Fruit fly (Drosophila melanogaster) whole organism, embryonic: ENCODE data around the gene msd1.

Experiments used
- Antp ChIP-seq: fragments of 200-800 bp; sonication (Bioruptor generic); optimal IDR thresholded peaks from 3 replicates; lab custom pipeline; 2016; ENCODE audit warnings: missing biosample characterization, missing genetic modification characterization
- Atf6 ChIP-seq: fragments of 200-800 bp; sonication (Bioruptor generic); IDR thresholded peaks from 2 replicates; pipeline ENCODE4 v1.3.6; 2022; ENCODE audit warnings: missing biosample characterization, missing genetic modification characterization
- BtbVII ChIP-seq: fragments of 200-800 bp; sonication (Bioruptor generic); optimal IDR thresholded peaks from 3 replicates; lab custom pipeline; 2017; ENCODE audit warnings: missing biosample characterization, mild to moderate bottlenecking, missing genetic modification characterization
- CG10209 ChIP-seq: fragments of 200-800 bp; sonication (Bioruptor generic); optimal IDR thresholded peaks from 3 replicates; lab custom pipeline; 2017; ENCODE audit warnings: missing biosample characterization, mild to moderate bottlenecking, missing genetic modification characterization, missing genetic modification reagents
- CG10959 ChIP-seq: fragments of 200-800 bp; sonication (Bioruptor generic); IDR thresholded peaks from 2 replicates; pipeline ENCODE4 v1.3.6; 2022; ENCODE audit warnings: missing biosample characterization, missing genetic modification characterization
- CG12155 ChIP-seq: fragments of 200-800 bp; sonication (Bioruptor generic); optimal IDR thresholded peaks from 3 replicates; lab custom pipeline; 2016; ENCODE audit warnings: missing biosample characterization, missing genetic modification characterization
- CG14050 ChIP-seq: fragments of 200-800 bp; sonication (Bioruptor generic); IDR thresholded peaks from 3 replicates; pipeline ENCODE4 v1.3.6; 2022; ENCODE audit warnings: missing biosample characterization, missing genetic modification characterization
- CG14667 ChIP-seq: fragments of 200-800 bp; sonication (Bioruptor generic); IDR thresholded peaks from 2 replicates; pipeline ENCODE4 v1.3.6; 2022; ENCODE audit warnings: missing biosample characterization, missing genetic modification characterization
- CG15514 ChIP-seq: fragments of 200-800 bp; sonication (Bioruptor generic); optimal IDR thresholded peaks from 3 replicates; lab custom pipeline; 2017; ENCODE audit warnings: missing biosample characterization, missing genetic modification characterization, mild to moderate bottlenecking, moderate library complexity, missing genetic modification reagents
- CG1603 ChIP-seq: fragments of 200-800 bp; sonication (Bioruptor generic); optimal IDR thresholded peaks from 2 replicates; lab custom pipeline; 2019; ENCODE audit warnings: missing biosample characterization, mild to moderate bottlenecking, missing genetic modification characterization, moderate library complexity
- CG17361 ChIP-seq: fragments of 200-800 bp; sonication (Bioruptor generic); IDR thresholded peaks from 3 replicates; pipeline ENCODE4 v1.3.6; 2022; ENCODE audit warnings: missing biosample characterization, missing genetic modification characterization
- CG17829 ChIP-seq: fragments of 200-800 bp; optimal IDR thresholded peaks from 2 replicates; lab custom pipeline; 2019; ENCODE audit warnings: missing biosample characterization, mild to moderate bottlenecking, missing genetic modification characterization, moderate library complexity
- CG18619 ChIP-seq: fragments of 200-800 bp; sonication (Bioruptor generic); optimal IDR thresholded peaks from 3 replicates; lab custom pipeline; 2017; ENCODE audit warnings: missing biosample characterization, mild to moderate bottlenecking, missing genetic modification characterization
- CG2712 ChIP-seq: fragments of 200-800 bp; optimal IDR thresholded peaks from 3 replicates; lab custom pipeline; 2019; ENCODE audit warnings: missing biosample characterization, mild to moderate bottlenecking, missing genetic modification characterization, moderate library complexity
- CG30403 ChIP-seq: fragments of 200-800 bp; sonication (Bioruptor generic); optimal IDR thresholded peaks from 3 replicates; lab custom pipeline; 2016; ENCODE audit warnings: missing biosample characterization, missing genetic modification characterization
- CG31388 ChIP-seq: fragments of 200-800 bp; sonication (Bioruptor generic); optimal IDR thresholded peaks from 2 replicates; lab custom pipeline; 2016; ENCODE audit warnings: missing biosample characterization, missing genetic modification characterization
- CG4424 ChIP-seq: fragments of 200-800 bp; sonication (Bioruptor generic); optimal IDR thresholded peaks from 3 replicates; lab custom pipeline; 2016; ENCODE audit warnings: missing biosample characterization, missing genetic modification characterization
- CG6765 ChIP-seq: fragments of 200-800 bp; sonication (Bioruptor generic); optimal IDR thresholded peaks from 3 replicates; lab custom pipeline; 2017; ENCODE audit warnings: missing biosample characterization, mild to moderate bottlenecking, missing genetic modification characterization
- CG7556 ChIP-seq: fragments of 200-800 bp; sonication (Bioruptor generic); optimal IDR thresholded peaks from 2 replicates; lab custom pipeline; 2017; ENCODE audit warnings: missing biosample characterization, mild to moderate bottlenecking, missing genetic modification characterization
- CG8359 ChIP-seq: fragments of 200-800 bp; sonication (Bioruptor generic); optimal IDR thresholded peaks from 2 replicates; lab custom pipeline; 2017; ENCODE audit warnings: missing biosample characterization, mild to moderate bottlenecking, missing genetic modification characterization, borderline replicate concordance
- CG9215 ChIP-seq: fragments of 200-800 bp; sonication (Bioruptor generic); IDR thresholded peaks from 2 replicates; pipeline ENCODE4 v1.3.6; 2022; ENCODE audit warnings: missing biosample characterization, missing genetic modification characterization
- D ChIP-seq, 2 experiments: fragments of 200-800 bp in 1 of 2; fragments of >200 bp in 1 of 2; sonication (Bioruptor generic) in 1 of 2; optimal IDR thresholded peaks; 2 replicates in 1 of 2; 3 replicates in 1 of 2; lab custom pipeline; 2017; ENCODE audit warnings: mild to moderate bottlenecking in 1 of 2, missing biosample characterization in 1 of 2, missing genetic modification characterization in 1 of 2, missing genetic modification reagents in 1 of 2
- Dfd ChIP-seq, 2 experiments: fragments of >200 bp; optimal IDR thresholded peaks; 2 replicates each; lab custom pipeline; 2017; ENCODE audit warnings: missing biosample characterization in 2 of 2, missing genetic modification characterization in 2 of 2
- Drgx ChIP-seq: fragments of 200-800 bp; sonication (Bioruptor generic); IDR thresholded peaks from 2 replicates; pipeline ENCODE4 v1.3.6; 2022; ENCODE audit warnings: missing biosample characterization, missing genetic modification characterization
- Ets65A ChIP-seq: fragments of 200-800 bp; sonication (Bioruptor generic); peaks from one replicate; lab custom pipeline; 2016; ENCODE audit warnings: missing biosample characterization, missing genetic modification characterization
- HmgD ChIP-seq: fragments of 200-800 bp; sonication (Bioruptor generic); optimal IDR thresholded peaks from 3 replicates; lab custom pipeline; 2016; ENCODE audit warnings: missing biosample characterization, missing genetic modification characterization
- HmgZ ChIP-seq: fragments of 200-800 bp; sonication (Bioruptor generic); optimal IDR thresholded peaks from 2 replicates; lab custom pipeline; 2018; ENCODE audit warnings: missing biosample characterization, mild to moderate bottlenecking, missing genetic modification characterization
- Hr51 ChIP-seq, 2 experiments: fragments of 200-800 bp; sonication (Bioruptor generic); optimal IDR thresholded peaks; 2 replicates in 1 of 2; 3 replicates in 1 of 2; lab custom pipeline; 2016 to 2018; ENCODE audit warnings: missing biosample characterization in 2 of 2, missing genetic modification characterization in 2 of 2, mild to moderate bottlenecking in 1 of 2, moderate library complexity in 1 of 2
- Max ChIP-seq: fragments of 200-800 bp; sonication (Bioruptor generic); optimal IDR thresholded peaks from 2 replicates; lab custom pipeline; 2016; ENCODE audit warnings: missing biosample characterization, mild to moderate bottlenecking, missing genetic modification characterization
- Oli ChIP-seq: fragments of 200-800 bp; sonication (Bioruptor generic); optimal IDR thresholded peaks from 2 replicates; lab custom pipeline; 2018; ENCODE audit warnings: missing biosample characterization, mild to moderate bottlenecking, missing genetic modification characterization, moderate library complexity
- Stat92E ChIP-seq, 3 experiments: fragments of >200 bp in 2 of 3; fragments of 200-800 bp in 1 of 3; sonication (Bioruptor generic) in 1 of 3; optimal IDR thresholded peaks; 2 replicates each; lab custom pipeline; 2017 to 2019; ENCODE audit warnings: missing biosample characterization in 3 of 3, missing genetic modification characterization in 3 of 3, mild to moderate bottlenecking in 1 of 3, moderate library complexity in 1 of 3
- ac ChIP-seq: fragments of 200-800 bp; sonication (Bioruptor generic); optimal IDR thresholded peaks from 3 replicates; lab custom pipeline; 2017; ENCODE audit warnings: missing biosample characterization, mild to moderate bottlenecking, missing genetic modification characterization
- bbx ChIP-seq: fragments of 200-800 bp; sonication (Bioruptor generic); IDR thresholded peaks from 2 replicates; pipeline ENCODE4 v1.3.6; 2022; ENCODE audit warnings: missing biosample characterization, missing genetic modification characterization; ENCODE audit not compliant: partially characterized antibody
- cg ChIP-seq: fragments of 200-800 bp; sonication (Bioruptor generic); optimal IDR thresholded peaks from 3 replicates; lab custom pipeline; 2019; ENCODE audit warnings: missing biosample characterization, mild to moderate bottlenecking, missing genetic modification characterization, moderate library complexity
- chm ChIP-seq: fragments of 200-800 bp; sonication (Bioruptor generic); IDR thresholded peaks from 2 replicates; pipeline ENCODE4 v1.3.6; 2022; ENCODE audit warnings: missing biosample characterization, missing genetic modification characterization
- dmrt99B ChIP-seq: fragments of 200-800 bp; sonication (Bioruptor generic); optimal IDR thresholded peaks from 2 replicates; lab custom pipeline; 2018; ENCODE audit warnings: missing biosample characterization, mild to moderate bottlenecking, missing genetic modification characterization, moderate library complexity
- ems ChIP-seq: fragments of 200-800 bp; sonication (Bioruptor generic); optimal IDR thresholded peaks from 3 replicates; lab custom pipeline; 2016; ENCODE audit warnings: missing biosample characterization, missing genetic modification characterization
- eve ChIP-seq, 2 experiments: fragments of >200 bp; optimal IDR thresholded peaks; 2 replicates each; lab custom pipeline; 2017; ENCODE audit warnings: missing biosample characterization in 2 of 2, missing genetic modification characterization in 2 of 2
- ewg ChIP-seq: fragments of 200-800 bp; sonication (Bioruptor generic); optimal IDR thresholded peaks from 3 replicates; lab custom pipeline; 2017; ENCODE audit warnings: mild to moderate bottlenecking, missing biosample characterization, missing genetic modification reagents, missing genetic modification characterization
- gfzf ChIP-seq: fragments of 200-800 bp; sonication (Bioruptor generic); optimal IDR thresholded peaks from 2 replicates; lab custom pipeline; 2016; ENCODE audit warnings: missing biosample characterization, mild to moderate bottlenecking, missing genetic modification characterization, moderate library complexity
- gsb ChIP-seq: fragments of 200-800 bp; sonication (Bioruptor generic); IDR thresholded peaks from 2 replicates; pipeline ENCODE4 v1.3.6; 2022; ENCODE audit warnings: missing biosample characterization, missing genetic modification characterization
- ham ChIP-seq: fragments of 200-800 bp; sonication (Bioruptor generic); IDR thresholded peaks from 2 replicates; pipeline ENCODE4 v1.3.6; 2022; ENCODE audit warnings: missing biosample characterization, missing genetic modification characterization
- hb ChIP-seq: fragments of 200-800 bp; sonication (Bioruptor generic); IDR thresholded peaks from 3 replicates; pipeline ENCODE4 v1.3.6; 2022; ENCODE audit warnings: missing biosample characterization, missing genetic modification characterization; ENCODE audit not compliant: partially characterized antibody
- kah ChIP-seq: fragments of 200-800 bp; sonication (Bioruptor generic); optimal IDR thresholded peaks from 2 replicates; lab custom pipeline; 2018; ENCODE audit warnings: missing biosample characterization, mild to moderate bottlenecking, missing genetic modification characterization
- oc ChIP-seq: fragments of 200-800 bp; sonication (Bioruptor generic); optimal IDR thresholded peaks from 2 replicates; lab custom pipeline; 2018; ENCODE audit warnings: missing biosample characterization, mild to moderate bottlenecking, missing genetic modification characterization, moderate library complexity
- slou ChIP-seq: fragments of 200-800 bp; sonication (Bioruptor generic); optimal IDR thresholded peaks from 3 replicates; lab custom pipeline; 2016; ENCODE audit warnings: missing biosample characterization, missing genetic modification characterization
- slp2 ChIP-seq: fragments of 200-800 bp; sonication (Bioruptor generic); optimal IDR thresholded peaks from 2 replicates; lab custom pipeline; 2016; ENCODE audit warnings: missing biosample characterization, missing genetic modification characterization
- tin ChIP-seq: fragments of 200-800 bp; sonication (Bioruptor generic); optimal IDR thresholded peaks from 3 replicates; lab custom pipeline; 2016; ENCODE audit warnings: missing biosample characterization, missing genetic modification characterization
- toy ChIP-seq: fragments of 200-800 bp; sonication (Bioruptor generic); IDR thresholded peaks from 2 replicates; pipeline ENCODE4 v1.3.6; 2022; ENCODE audit warnings: missing biosample characterization, missing genetic modification characterization
- vvl ChIP-seq: fragments of 200-800 bp; sonication (Bioruptor generic); IDR thresholded peaks from 2 replicates; pipeline ENCODE4 v1.3.6; 2022; ENCODE audit warnings: missing biosample characterization, missing genetic modification characterization
- zfh1 ChIP-seq: fragments of 200-800 bp; sonication (Bioruptor generic); IDR thresholded peaks from 3 replicates; pipeline ENCODE4 v1.3.6; 2022; ENCODE audit warnings: missing biosample characterization, missing genetic modification characterization

Gene msd1

DNA sequence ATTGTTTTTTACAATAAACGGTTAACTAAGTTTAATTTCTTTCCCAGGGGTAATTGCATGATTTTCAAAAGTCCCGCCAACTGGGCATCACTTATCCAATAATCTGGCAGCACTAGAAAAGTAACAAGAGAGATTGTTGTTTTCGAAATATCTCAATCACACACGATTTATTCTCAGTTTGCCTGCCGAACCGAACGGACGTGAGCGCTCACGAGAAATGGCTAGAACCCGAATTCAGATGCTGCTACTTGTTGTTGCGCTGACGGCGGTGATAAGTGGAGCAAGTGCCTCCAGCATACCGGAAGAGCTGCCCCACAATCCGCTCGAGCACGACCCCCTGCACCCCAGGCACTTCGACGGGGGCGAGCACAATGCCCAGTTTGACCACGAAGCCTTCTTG is 33.0 kb upstream of the msd1 start, which contains the start of gene scf (continued):
- TF ChIP-seq ac (GFP tag; lab: Kevin White, UChicago) (no peak), CG17829 (tag; lab: Kevin White, UChicago) (peak; percentile 56), CG18619 (GFP tag; lab: Kevin White, UChicago) (no peak), CG6765 (GFP tag; lab: Kevin White, UChicago) (no peak), ewg (GFP tag; lab: Kevin White, UChicago) (no peak), ham (no peak), gsb (0 out of 2 replicates have a peak, but pooled peaks have one; percentile 28), ems (GFP tag; lab: Kevin White, UChicago) (no peak), D (optimal IDR thresholded peaks at IDR 0.05; lab: Kevin White, UChicago) (no peak), D (GFP tag; optimal IDR thresholded peaks at IDR 0.05; lab: Kevin White, UChicago) (no peak), hb (GFP tag; lab: Robert Waterston, UW) (no peak), Max (GFP tag; lab: Kevin White, UChicago) (no peak), dmrt99B (no peak), HmgD (GFP tag; lab: Kevin White, UChicago) (no peak), HmgZ (peak; percentile 26), eve (GFP tag; optimal IDR thresholded peaks at IDR 0.05; lab: Kevin White, UChicago) (no peak), gfzf (peak; percentile 16), slp2 (no peak), vvl (GFP tag; lab: Robert Waterston, UW) (peak; percentile 39), CG12155 (GFP tag; lab: Kevin White, UChicago) (no peak), Atf6 (GFP tag; lab: Robert Waterston, UW) (0 out of 2 replicates have a peak, but pooled peaks have one; percentile 24), zfh1 (GFP tag; lab: Robert Waterston, UW) (no peak), Dfd (GFP tag; optimal IDR thresholded peaks at IDR 0.05; lab: Kevin White, UChicago) (no peak), CG4424 (GFP tag; lab: Kevin White, UChicago) (no peak), CG14050 (GFP tag; lab: Robert Waterston, UW) (no peak), Antp (GFP tag; lab: Kevin White, UChicago) (no peak), Drgx (no peak), kah (GFP tag; lab: Kevin White, UChicago) (peak; percentile 54), CG7556 (GFP tag; lab: Kevin White, UChicago) (no peak), slou (no peak), Hr51 (GFP tag; optimal IDR thresholded peaks at IDR 0.05; lab: Kevin White, UChicago) (no peak), cg (no peak), CG30403 (GFP tag; lab: Kevin White, UChicago) (no peak), CG8359 (GFP tag; lab: Kevin White, UChicago) (no peak), CG31388 (GFP tag; lab: Kevin White, UChicago) (no peak), CG15514 (GFP tag; lab: Kevin White, UChicago) (peak; percentile 96), chm (peak; percentile 63; the same call in 1 of the 2 replicates), CG14667 (no peak), CG2712 (tag; lab: Kevin White, UChicago) (peak; percentile 11), Oli (tag; lab: Kevin White, UChicago) (no peak), bbx (GFP tag; lab: Robert Waterston, UW) (no peak; the same call in 1 of the 2 replicates), Ets65A (GFP tag; lab: Kevin White, UChicago) (no peak), oc (tag; lab: Kevin White, UChicago) (no peak), BtbVII (no peak), CG10959 (GFP tag; lab: Robert Waterston, UW) (no peak), CG9215 (GFP tag; lab: Robert Waterston, UW) (no peak), tin (GFP tag; lab: Kevin White, UChicago) (no peak), CG17361 (GFP tag; lab: Robert Waterston, UW) (no peak), Stat92E (GFP tag; optimal IDR thresholded peaks at IDR 0.05; lab: Kevin White, UChicago) (no peak), CG10209 (no peak), toy (GFP tag; lab: Robert Waterston, UW) (no peak), CG1603 (tag; lab: Kevin White, UChicago) (peak; percentile 44)
